Worm (Caenorhabditis elegans) whole organism, dauer: ENCODE data around the gene ccpp-6.

Source experiments
- unc-62 ChIP-seq: sonication (generic microtip); optimal IDR thresholded peaks from 2 replicates; lab custom pipeline; 2017; ENCODE audit warnings: missing biosample characterization, missing genetic modification reagents, missing genetic modification characterization

Gene ccpp-6

DNA sequence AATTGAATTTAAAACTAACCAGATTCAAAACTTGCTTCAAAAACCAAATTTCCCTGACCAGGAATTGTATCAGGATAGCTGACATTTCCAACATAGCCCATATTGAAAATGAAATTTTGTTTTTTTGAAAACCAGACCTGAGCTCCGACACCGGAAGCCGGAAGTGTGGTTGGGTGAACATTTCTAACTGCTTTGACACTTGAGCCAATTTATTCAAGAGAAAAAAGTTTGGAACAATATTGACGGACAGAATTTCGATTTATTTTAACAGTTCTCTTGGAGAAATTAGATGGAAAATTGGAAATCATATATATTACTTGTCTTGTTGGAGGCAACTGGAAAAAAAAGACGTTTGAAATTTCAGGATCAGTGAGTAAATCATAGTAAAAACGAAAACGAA lies at the start of gene ccpp-6:
Gene ccpp-6, minus strand, starts transcription at position 101 of the 400 bp plus-strand sequence.
- no peak for TF ChIP-seq unc-62 (GFP tag; lab: Kevin White, UChicago)

DNA sequence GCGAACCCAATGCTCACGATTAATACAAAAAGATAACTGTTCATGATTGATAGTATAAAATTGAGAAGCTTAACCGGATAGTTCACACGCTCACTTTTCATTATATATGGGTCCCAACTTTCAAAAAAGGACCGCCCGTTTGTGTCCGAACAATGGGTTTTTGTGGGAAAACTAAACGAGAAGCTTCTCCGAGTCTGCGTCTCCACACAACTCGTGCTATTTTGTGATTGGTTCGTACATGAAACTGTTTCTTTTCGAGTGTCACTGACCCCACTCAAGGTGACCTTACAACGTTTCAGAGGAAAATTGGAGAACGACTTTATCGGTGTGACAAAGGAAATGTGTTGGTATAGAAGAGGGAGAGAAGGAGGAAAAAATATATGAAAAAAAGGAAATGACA lies 49.7 kb upstream of the ccpp-6 start, which contains the start of gene dct-5:
Gene dct-5, minus strand, starts transcription at position 101 of the 400 bp plus-strand sequence.
- no peak for TF ChIP-seq unc-62 (GFP tag; lab: Kevin White, UChicago)

DNA sequence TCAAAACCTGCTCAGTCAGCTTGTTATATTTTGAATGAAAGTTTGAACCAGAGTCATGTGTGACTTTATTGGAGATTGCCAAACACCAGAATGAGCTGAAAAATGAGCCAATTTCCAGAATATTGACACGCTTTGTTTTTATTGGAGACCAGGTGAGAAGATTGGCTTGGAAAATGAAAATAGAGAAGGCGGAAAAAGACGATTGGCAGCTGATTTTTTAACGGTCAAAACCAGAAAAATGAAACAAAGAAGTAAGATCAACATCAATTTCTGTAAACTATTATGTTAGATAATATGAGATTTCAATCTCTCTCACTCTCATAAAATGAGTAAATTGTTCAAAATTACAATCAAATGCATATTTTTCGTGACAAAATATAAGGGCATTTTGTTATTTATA lies 46.0 kb upstream of the ccpp-6 start, which contains the start of gene srx-114:
Gene srx-114, minus strand, starts transcription at position 101 of the 400 bp plus-strand sequence.
- no peak for TF ChIP-seq unc-62 (GFP tag; lab: Kevin White, UChicago)

DNA sequence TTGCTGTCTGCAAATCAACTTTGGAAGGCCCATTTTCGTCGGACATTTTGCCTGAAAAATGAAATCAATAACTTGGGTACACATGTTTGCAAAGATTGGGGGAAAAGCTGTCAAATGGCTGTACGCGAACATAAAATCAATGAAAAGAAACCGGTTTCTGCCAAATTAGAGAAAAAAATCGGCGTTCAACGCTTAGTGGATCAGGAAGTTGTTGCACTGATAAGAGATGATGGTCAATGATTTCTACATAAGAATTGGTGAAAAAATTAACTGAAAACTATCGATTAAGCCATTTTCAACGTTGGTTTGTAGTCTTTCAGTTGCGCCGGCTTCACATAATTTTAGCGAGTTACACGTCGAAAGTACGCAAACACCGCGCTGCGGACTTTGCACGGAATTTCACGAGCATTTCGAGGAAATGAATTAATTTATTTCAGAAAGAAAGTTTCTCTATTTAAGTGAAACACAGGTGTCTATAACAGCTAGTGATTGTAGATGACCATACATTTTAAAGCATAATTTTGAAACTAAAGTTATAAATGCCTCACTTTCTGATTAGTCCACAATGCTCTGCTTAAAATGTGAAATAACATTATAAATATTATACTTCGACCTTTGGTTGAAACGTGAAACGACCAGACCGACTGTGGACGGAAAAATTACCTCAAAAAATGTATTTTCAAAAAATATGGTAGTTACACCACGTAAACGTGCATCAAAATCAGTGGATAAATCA lies 42.6 kb upstream of the ccpp-6 start, which contains the start of the genes F07F6.4 and F07F6.2:
Gene F07F6.4, minus strand, starts transcription at position 51 of the 736 bp plus-strand sequence.
Gene F07F6.2, plus strand, starts transcription at position 686 of the 736 bp plus-strand sequence.
- TF ChIP-seq unc-62 (GFP tag; lab: Kevin White, UChicago) = no peak

DNA sequence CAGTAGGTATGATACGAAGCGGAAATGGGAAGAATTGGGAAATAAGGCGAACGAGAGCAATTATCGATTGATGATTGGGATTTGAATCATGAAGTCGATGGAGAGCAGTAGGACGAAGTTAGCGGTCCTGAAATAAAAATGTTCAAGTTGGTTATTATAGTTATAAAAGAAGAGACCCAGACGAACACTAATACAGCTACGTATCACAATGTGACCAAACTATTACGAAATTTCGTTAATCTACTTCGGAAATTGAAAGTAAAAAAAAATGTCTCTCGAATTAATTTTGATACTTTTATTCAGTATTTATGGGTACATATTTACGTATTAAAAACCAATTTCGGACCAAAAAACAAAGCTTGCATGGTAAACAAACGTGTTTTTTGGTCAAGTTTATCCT lies 39.4 kb upstream of the ccpp-6 start:
- no peak for TF ChIP-seq unc-62 (GFP tag; lab: Kevin White, UChicago)

DNA sequence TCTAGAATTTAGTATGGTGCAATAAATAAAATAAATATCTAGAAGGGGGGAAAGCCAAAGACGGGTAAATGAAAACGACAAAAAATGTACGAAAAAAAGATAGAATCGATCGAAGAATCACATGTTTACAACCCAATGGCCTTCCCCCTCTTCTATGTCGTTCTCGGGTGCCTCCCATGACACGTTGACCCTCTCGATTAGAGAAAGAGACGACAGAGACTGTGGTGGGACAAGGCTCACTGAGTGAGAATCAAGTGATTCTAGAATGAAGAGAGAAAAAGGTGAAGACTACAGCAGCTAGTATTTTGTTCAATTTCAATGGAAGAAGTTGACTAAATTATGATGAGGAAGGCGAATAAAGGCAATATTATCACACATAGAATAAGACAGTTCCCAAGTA lies 38.9 kb upstream of the ccpp-6 start:
- no peak for TF ChIP-seq unc-62 (GFP tag; lab: Kevin White, UChicago)

DNA sequence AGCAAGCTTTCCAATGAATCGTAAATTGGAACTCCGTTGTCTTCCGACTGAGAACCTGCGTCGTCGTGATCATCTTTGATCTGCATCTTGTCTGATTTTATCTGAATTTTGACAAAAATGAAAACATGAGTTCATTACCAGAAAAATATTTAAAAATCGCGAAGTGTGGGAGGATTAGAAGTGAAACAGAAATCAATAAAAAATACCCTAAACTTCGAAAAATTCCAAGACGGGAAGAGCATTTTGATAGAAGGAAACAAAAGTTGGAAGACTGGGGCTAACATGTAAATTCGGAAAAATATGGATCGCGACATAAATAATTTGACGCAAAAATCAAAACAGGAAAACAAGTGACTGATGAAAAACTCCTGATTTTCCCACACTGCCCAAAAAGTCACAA lies 38.5 kb upstream of the ccpp-6 start, which contains the start of gene F07F6.8:
Gene F07F6.8, minus strand, starts transcription at position 101 of the 400 bp plus-strand sequence.
- TF ChIP-seq unc-62 (GFP tag; lab: Kevin White, UChicago) = no peak

DNA sequence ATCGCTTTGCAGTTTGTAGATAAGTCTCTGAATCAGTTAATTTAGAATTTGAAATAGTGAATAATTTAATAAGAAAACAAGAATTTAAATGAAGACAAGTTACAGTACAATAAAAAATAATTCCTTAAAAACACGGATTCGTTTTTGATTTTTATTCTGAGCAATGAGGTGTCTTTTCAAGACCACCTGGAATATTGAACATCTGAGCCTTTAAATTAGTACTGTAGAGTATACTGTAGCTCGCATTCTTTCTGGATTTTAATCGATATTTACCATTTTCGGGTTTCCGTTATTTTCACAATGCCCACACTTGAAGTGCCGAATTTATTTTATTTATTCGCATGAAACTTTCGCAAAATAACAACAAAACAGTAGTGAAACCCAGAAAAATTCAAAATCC lies 36.7 kb upstream of the ccpp-6 start, which contains the start of gene F07F6.7:
Gene F07F6.7, minus strand, starts transcription at position 27 of the 400 bp plus-strand sequence.
- no peak for TF ChIP-seq unc-62 (GFP tag; lab: Kevin White, UChicago)

DNA sequence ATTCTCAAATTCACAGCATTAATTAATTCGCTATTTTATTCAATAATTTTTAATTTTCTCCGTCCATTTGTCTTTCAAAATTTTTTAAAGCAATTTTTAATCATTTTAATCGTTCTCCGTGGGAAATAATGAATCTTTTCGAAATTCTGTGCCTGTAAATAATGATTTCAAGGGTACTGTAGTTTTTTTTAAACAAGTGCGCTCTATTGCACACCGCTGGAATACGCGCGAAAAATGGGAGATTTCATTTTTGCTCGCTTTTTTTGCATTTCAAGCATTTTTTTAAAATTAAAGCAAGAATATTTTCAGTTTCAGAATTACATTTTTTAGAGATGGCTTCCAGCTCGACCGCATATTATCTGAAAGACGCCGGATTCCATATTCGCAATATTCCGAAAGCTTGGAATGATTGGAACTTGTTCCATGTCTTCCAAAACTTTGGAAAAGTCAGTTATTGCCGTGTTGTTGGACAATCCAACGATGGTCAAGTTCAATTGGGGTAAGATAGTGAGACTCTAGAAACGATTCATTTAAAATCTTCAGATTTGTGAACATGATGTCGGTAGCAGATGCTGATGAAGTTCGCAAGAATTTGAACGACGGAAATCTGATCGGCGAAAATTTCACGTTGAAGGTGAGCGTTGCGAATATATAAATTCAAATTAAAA lies 34.0 kb upstream of the ccpp-6 start, which contains the start of gene tofu-6:
Gene tofu-6, plus strand, starts transcription at position 302 of the 668 bp plus-strand sequence.
- no peak for TF ChIP-seq unc-62 (GFP tag; lab: Kevin White, UChicago)

DNA sequence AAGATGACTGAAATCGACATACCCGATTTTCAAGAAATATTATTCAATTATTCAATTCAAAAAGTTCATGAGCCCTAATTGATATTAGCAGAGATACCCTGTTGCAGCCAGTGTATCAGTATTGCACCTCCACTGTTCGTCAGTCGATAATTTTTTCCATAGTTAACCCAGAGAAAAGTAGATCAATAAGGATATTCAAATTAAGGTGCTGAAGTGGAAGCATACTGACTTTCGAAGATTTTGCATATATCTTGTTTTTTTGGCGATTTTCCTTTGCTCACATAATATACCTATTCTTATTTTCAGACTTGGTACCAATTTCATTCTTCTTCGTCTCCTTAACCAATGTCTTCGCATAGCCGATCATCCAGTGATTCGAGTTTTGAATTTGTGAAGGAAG lies 31.8 kb upstream of the ccpp-6 start, which contains the start of gene EEED8.15:
Gene EEED8.15, plus strand, starts transcription at position 301 of the 400 bp plus-strand sequence.
- TF ChIP-seq unc-62 (GFP tag; lab: Kevin White, UChicago) = no peak

DNA sequence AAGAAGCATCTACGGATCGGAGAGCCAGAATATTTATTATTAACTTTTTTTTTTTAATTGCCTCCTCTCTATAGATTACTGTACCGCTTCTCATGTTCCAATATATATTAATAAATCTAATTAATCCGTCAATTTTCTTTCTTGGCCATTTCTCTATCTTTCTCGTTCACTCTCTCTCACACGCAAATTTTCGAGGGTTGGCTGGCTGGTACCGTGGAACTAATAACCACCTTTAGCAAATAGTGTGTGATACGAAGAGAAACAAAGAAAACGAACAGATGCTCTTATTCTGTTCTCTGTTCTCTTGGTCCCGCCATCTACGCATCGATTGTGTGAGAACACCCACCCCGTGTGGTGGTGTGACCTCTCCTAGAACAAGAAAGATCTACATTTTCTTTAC lies 31.2 kb upstream of the ccpp-6 start:
- TF ChIP-seq unc-62 (GFP tag; lab: Kevin White, UChicago) = no peak

DNA sequence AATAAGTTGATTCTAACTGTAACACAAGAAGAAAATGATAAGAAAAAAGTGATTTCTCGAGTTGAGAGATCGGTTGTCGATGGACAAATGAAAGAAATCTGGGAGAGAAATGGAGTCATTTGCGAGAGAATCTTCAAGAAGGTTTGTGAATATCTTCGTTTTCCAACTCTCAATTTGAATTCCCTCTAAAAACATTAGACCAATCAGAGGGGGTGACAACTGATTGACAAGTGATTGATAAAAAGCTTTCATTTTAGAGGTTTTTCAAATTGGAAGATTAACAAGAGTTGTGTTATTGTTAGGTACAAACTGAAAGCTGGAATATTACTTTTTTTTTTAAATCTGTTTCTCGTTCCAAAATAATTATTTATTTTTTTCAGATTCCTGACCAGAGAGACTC lies 30.8 kb upstream of the ccpp-6 start:
- TF ChIP-seq unc-62 (GFP tag; lab: Kevin White, UChicago) = no peak

DNA sequence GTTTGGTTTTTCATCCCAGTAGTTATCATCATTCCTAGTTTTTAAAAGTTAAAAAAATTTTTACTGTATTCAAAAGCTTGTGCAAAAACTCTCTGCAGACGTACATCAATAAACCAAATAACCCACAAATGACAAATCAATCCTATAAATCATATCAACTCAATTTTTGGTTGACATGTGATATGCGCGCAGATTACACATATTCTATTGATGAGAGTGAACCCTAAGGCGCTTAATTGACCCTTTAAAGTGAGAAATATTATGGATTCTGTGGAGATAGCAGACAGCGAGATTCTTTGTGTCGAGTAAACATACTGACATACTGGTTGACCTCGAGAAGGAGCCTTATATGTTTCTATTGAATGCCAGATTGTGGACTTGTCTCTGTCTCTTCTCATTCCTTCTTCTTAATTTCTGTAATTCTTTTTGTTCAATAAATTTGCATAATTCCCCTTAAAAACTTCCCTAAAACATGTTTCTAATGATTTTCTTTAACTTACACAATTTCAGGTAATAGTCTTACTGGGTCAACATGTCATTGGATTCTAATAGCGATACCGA lies 29.2 kb upstream of the ccpp-6 start, which contains the start of gene EEED8.2:
Gene EEED8.2, plus strand, starts transcription at position 511 of the 561 bp plus-strand sequence.
- no peak for TF ChIP-seq unc-62 (GFP tag; lab: Kevin White, UChicago)

DNA sequence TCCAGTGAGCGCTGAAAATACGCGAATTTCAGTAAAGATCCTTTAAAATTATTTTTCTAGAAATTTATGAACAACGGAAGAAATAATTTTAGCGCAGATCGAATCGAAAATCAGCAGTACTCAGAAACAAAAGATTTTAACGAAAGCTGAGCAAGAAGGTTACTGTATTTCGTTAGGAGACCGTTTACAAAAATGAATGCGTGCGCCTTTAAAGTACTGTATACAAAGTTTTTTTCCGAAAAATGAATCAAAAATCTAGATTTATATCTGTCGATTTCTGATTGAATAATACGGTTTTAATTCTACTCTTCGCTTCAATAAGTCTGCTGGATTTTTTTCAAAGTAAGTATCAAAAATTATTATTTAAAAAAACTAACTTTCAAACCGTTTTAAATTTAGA lies 26.9 kb upstream of the ccpp-6 start, which contains the start of the genes EEED8.14 and EEED8.3:
Gene EEED8.14, minus strand, starts transcription at position 13 of the 400 bp plus-strand sequence.
Gene EEED8.3, plus strand, starts transcription at position 237 of the 400 bp plus-strand sequence.
- no peak for TF ChIP-seq unc-62 (GFP tag; lab: Kevin White, UChicago)

DNA sequence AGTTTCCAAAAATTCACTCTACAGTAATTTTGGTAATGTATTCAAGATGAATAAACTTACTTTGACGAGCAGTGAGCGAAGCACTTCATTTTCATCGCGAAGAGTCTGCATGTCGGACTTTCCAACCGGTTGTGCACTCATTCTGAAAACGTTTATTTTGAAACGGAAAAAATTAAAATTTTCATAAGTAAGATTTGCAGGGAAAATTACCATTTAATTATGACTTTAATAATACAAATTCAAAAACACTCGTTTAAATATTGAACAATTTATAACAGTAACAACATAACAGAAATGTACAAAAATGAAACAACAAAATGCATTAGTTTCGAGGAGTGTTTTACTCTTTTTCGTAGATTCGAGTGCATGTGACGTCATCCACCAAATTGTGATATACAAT lies 25.4 kb upstream of the ccpp-6 start, which contains the start of the genes EEED8.13 and EEED8.18:
Gene EEED8.13, minus strand, starts transcription at position 101 of the 400 bp plus-strand sequence.
Gene EEED8.18, minus strand, starts transcription at position 144 of the 400 bp plus-strand sequence.
- no peak for TF ChIP-seq unc-62 (GFP tag; lab: Kevin White, UChicago)
